Worm (Caenorhabditis elegans): ENCODE measurements around the gene wdr-60.

wdr-60 gene

DNA sequence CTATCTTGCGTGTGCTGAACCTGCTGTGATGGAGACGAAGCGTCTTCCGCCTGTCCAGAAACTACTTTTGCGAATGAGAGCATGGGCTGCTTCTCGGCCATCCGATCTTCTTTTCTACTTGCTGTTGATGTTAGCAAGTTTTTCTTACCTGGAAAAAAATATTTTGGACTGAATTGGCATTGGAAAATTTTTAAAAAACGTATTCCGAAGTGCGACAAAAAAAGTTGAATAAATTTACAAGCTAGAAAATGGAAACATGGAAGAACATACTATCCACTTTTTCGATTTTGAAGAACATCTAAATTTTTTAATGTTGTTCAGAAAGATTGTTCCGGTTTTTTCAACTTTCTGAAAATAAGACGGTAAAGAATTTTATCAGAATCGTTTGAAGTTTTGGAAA lies 30.5 kb downstream of the wdr-60 start, which contains the start of gene larp-1:
TSS of gene larp-1 (minus strand) at position 101 of the 400 bp plus-strand sequence.
- no peak for TF ChIP-seq nhr-25 (tag; optimal IDR thresholded peaks at IDR 0.05)
- no peak for TF ChIP-seq fos-1 (tag; optimal IDR thresholded peaks at IDR 0.05)
- TF ChIP-seq nhr-43 (tag; optimal IDR thresholded peaks at IDR 0.05; ENCODE audit: poor library complexity, severe bottlenecking), result no peak
- no peak for TF ChIP-seq elt-3 (tag; optimal IDR thresholded peaks at IDR 0.05)
- TF ChIP-seq nhr-77 (tag; optimal IDR thresholded peaks at IDR 0.05), result no peak
- no peak for TF ChIP-seq nhr-237 (tag; optimal IDR thresholded peaks at IDR 0.05)
- TF ChIP-seq ztf-11 (tag; optimal IDR thresholded peaks at IDR 0.05), result no peak
- TF ChIP-seq mml-1 (tag; optimal IDR thresholded peaks at IDR 0.05), result no peak
- no peak for TF ChIP-seq pqm-1 (tag; optimal IDR thresholded peaks at IDR 0.05)
- TF ChIP-seq daf-12 (tag; optimal IDR thresholded peaks at IDR 0.05), result no peak
- no peak for TF ChIP-seq nhr-12 (tag; optimal IDR thresholded peaks at IDR 0.05)
- no peak for TF ChIP-seq eor-1 (tag; optimal IDR thresholded peaks at IDR 0.05)
- no peak for TF ChIP-seq ceh-28 (tag; optimal IDR thresholded peaks at IDR 0.05)
- TF ChIP-seq R02D3.7 (tag; optimal IDR thresholded peaks at IDR 0.05), result no peak

DNA sequence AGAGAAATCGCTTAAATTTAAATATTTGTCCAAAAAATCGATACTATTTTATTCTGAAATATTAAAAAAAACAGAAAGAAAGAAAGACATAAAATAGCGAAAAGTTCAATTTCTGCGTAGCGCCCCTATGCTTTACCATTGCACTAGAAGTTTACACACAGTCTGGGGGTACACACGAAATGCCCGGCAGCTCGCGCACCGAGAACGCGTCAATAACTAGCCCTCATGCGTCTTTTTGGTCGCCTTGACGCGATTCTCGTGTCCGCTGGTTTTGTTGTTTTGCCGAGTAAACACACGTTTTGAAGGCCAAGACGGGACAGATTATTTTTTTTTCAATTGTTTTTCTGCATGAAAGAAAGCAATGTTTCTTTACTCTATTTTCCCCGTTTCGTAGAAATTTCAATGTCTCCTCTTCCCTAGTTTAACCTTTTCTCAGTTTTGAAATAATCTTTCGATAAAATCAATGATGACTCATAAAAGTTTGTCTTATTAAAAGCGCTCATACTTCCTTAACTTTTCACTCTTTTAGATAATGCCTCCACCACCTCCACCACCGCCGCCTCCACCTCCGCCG lies 31.2 kb downstream of the wdr-60 start, which contains the start of gene wip-1:
TSS of gene wip-1 (plus strand) at position 524 of the 574 bp plus-strand sequence.
- TF ChIP-seq daf-12 (tag; optimal IDR thresholded peaks at IDR 0.05) (peak; percentile 2), unc-39 (tag; optimal IDR thresholded peaks at IDR 0.05) (no peak), ztf-4 (tag; optimal IDR thresholded peaks at IDR 0.05) (peak; percentile 83), nhr-28 (tag; optimal IDR thresholded peaks at IDR 0.05) (peak; percentile 49), skn-1 (tag; optimal IDR thresholded peaks at IDR 0.05) (peak; percentile 96), nfya-1 (tag; optimal IDR thresholded peaks at IDR 0.05; ENCODE audit: insufficient read depth) (peak; percentile 97), elt-1 (tag; optimal IDR thresholded peaks at IDR 0.05) (peak; percentile 73), jun-1 (tag; optimal IDR thresholded peaks at IDR 0.05) (peak; percentile 97), lin-39 (tag; optimal IDR thresholded peaks at IDR 0.05) (peak; percentile 97), lin-15B (tag; optimal IDR thresholded peaks at IDR 0.05) (peak; percentile 95), fkh-2 (tag; optimal IDR thresholded peaks at IDR 0.05) (no peak), aly-2 (tag; optimal IDR thresholded peaks at IDR 0.05) (peak; percentile 62), ztf-11 (tag; optimal IDR thresholded peaks at IDR 0.05) (no peak), nhr-43 (tag; optimal IDR thresholded peaks at IDR 0.05; ENCODE audit: poor library complexity, severe bottlenecking) (peak; percentile 97), nhr-67 (tag; optimal IDR thresholded peaks at IDR 0.05) (no peak), ceh-16 (tag; optimal IDR thresholded peaks at IDR 0.05) (peak; percentile 68), ceh-28 (tag; optimal IDR thresholded peaks at IDR 0.05) (peak; percentile 93), snpc-4 (tag; optimal IDR thresholded peaks at IDR 0.05) (peak; percentile 95), nhr-77 (tag; optimal IDR thresholded peaks at IDR 0.05) (peak; percentile 88), ceh-82 (tag; optimal IDR thresholded peaks at IDR 0.05) (peak; percentile 87), pha-4 (tag; optimal IDR thresholded peaks at IDR 0.05) (peak; percentile 100), nhr-12 (tag; optimal IDR thresholded peaks at IDR 0.05) (no peak), pqm-1 (tag; optimal IDR thresholded peaks at IDR 0.05) (peak; percentile 90), nhr-237 (tag; optimal IDR thresholded peaks at IDR 0.05) (no peak), nhr-23 (tag; optimal IDR thresholded peaks at IDR 0.05) (peak; percentile 99), ama-1 (optimal IDR thresholded peaks at IDR 0.05) (peak; percentile 77), sea-2 (GFP tag; optimal IDR thresholded peaks at IDR 0.05) (no peak), egl-27 (tag; optimal IDR thresholded peaks at IDR 0.05) (peak; percentile 95), zag-1 (tag; optimal IDR thresholded peaks at IDR 0.05) (peak; percentile 29), lsy-12 (tag; optimal IDR thresholded peaks at IDR 0.05) (peak; percentile 98), mdl-1 (tag; optimal IDR thresholded peaks at IDR 0.05) (peak; percentile 61), elt-3 (tag; optimal IDR thresholded peaks at IDR 0.05) (peak; percentile 5 to 73 (median 6)), nhr-76 (tag; optimal IDR thresholded peaks at IDR 0.05) (peak; percentile 40), eor-1 (tag; optimal IDR thresholded peaks at IDR 0.05) (no peak), elt-2 (tag; optimal IDR thresholded peaks at IDR 0.05) (peak; percentile 93), tbx-2 (tag; optimal IDR thresholded peaks at IDR 0.05) (peak; percentile 95), egl-5 (tag; optimal IDR thresholded peaks at IDR 0.05) (peak; percentile 92), R02D3.7 (tag; optimal IDR thresholded peaks at IDR 0.05) (peak; percentile 86), nhr-11 (tag; optimal IDR thresholded peaks at IDR 0.05) (peak; percentile 91), ZK546.5 (tag; optimal IDR thresholded peaks at IDR 0.05) (peak; percentile 60), ceh-9 (tag; optimal IDR thresholded peaks at IDR 0.05) (no peak), nhr-25 (tag; optimal IDR thresholded peaks at IDR 0.05) (peak; percentile 100), unc-62 (GFP tag; optimal IDR thresholded peaks at IDR 0.05) (peak; percentile 60), fos-1 (tag; optimal IDR thresholded peaks at IDR 0.05) (peak; percentile 82), hmg-11 (tag; optimal IDR thresholded peaks at IDR 0.05) (peak; percentile 98), fkh-10 (GFP tag; optimal IDR thresholded peaks at IDR 0.05) (peak; percentile 91), mml-1 (tag; optimal IDR thresholded peaks at IDR 0.05) (no peak)

All from whole organism, L3 larva.